Worm (Caenorhabditis elegans) whole organism, midembryonic: ENCODE data around the gene B0244.5.

ENCODE experiments used
- T22C8.4 ChIP-seq: fragments of 200-800 bp; sonication (Bioruptor generic); IDR thresholded peaks from 2 replicates; pipeline ENCODE4 v1.3.6; 2022; ENCODE audit warnings: missing genetic modification characterization, missing compliant biosample characterization
- cog-1 ChIP-seq: sonication (generic microtip); optimal IDR thresholded peaks from 2 replicates; lab custom pipeline; 2016; ENCODE audit warnings: missing genetic modification characterization, missing compliant biosample characterization
- flt-1 ChIP-seq: fragments of 200-800 bp; sonication (Bioruptor generic); IDR thresholded peaks from 2 replicates; pipeline ENCODE4 v1.3.6; 2022; ENCODE audit warnings: missing genetic modification characterization, missing compliant biosample characterization
- klf-2 ChIP-seq: fragments of 200-800 bp; sonication (Bioruptor generic); conservative IDR thresholded peaks from 2 replicates; pipeline ENCODE4 v1.3.6; 2022; ENCODE audit warnings: missing genetic modification reagents, missing genetic modification characterization, missing compliant biosample characterization
- med-1 ChIP-seq: sonication (generic microtip); optimal IDR thresholded peaks from 2 replicates; lab custom pipeline; 2017; ENCODE audit warnings: missing genetic modification characterization, mild to moderate bottlenecking, missing compliant biosample characterization, antibody characterized with exemption, missing genetic modification reagents; ENCODE audit not compliant: insufficient read depth
- ref-1 ChIP-seq: fragments of 200-800 bp; sonication (Bioruptor generic); conservative IDR thresholded peaks from 2 replicates; pipeline ENCODE4 v1.3.6; 2022; ENCODE audit warnings: missing genetic modification reagents, missing genetic modification characterization, missing compliant biosample characterization
- tab-1 ChIP-seq: fragments of 200-800 bp; sonication (Bioruptor generic); IDR thresholded peaks from 2 replicates; pipeline ENCODE4 v1.3.6; 2022; ENCODE audit warnings: missing genetic modification characterization, missing compliant biosample characterization
- ztf-23 ChIP-seq: fragments of 200-800 bp; sonication (Bioruptor generic); IDR thresholded peaks from 2 replicates; pipeline ENCODE4 v1.3.6; 2022; ENCODE audit warnings: missing genetic modification reagents, missing genetic modification characterization, missing compliant biosample characterization
- ztf-29 ChIP-seq: fragments of 200-800 bp; sonication (Bioruptor generic); IDR thresholded peaks from 2 replicates; pipeline ENCODE4 v1.3.6; 2022; ENCODE audit warnings: missing genetic modification reagents, missing genetic modification characterization, missing compliant biosample characterization

The B0244.5 gene

ce11 chrIII:5719105-5719831, 25.4 kb upstream of the B0244.5 start:
- TF ChIP-seq ref-1 = no peak
- no peak for TF ChIP-seq ztf-29 (GFP tag; lab: Robert Waterston, UW)
- TF ChIP-seq cog-1 (tag; lab: Kevin White, UChicago) = no peak
- no peak for TF ChIP-seq ztf-23 (GFP tag; lab: Robert Waterston, UW)
- TF ChIP-seq T22C8.4 (GFP tag; lab: Robert Waterston, UW) = no peak
- TF ChIP-seq med-1 (GFP tag; lab: Kevin White, UChicago) = no peak
- TF ChIP-seq tab-1 (GFP tag; lab: Robert Waterston, UW) = no peak
- no peak for TF ChIP-seq klf-2 (GFP tag; lab: Robert Waterston, UW)
- no peak for TF ChIP-seq flt-1 (GFP tag; lab: Robert Waterston, UW)

DNA sequence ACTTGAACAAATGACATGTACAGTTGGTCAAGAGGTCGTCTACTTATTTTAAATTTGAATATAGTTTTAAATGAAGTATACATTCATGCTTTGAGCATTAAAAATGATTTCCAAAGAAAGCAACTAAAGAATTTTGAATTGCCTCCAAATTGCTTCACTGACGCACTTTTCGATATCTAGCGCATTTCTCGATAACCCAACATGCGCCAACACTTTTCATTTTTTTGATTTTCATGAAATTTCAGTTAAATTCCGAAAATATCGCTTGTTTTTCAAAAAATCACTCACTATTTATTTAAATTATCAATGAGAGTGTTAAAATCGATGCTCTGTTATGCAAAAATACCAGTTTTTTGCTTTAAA, 24.9 kb upstream of the B0244.5 start:
- TF ChIP-seq ref-1 = no peak
- TF ChIP-seq med-1 (GFP tag; lab: Kevin White, UChicago) = no peak
- no peak for TF ChIP-seq ztf-29 (GFP tag; lab: Robert Waterston, UW)
- no peak for TF ChIP-seq klf-2 (GFP tag; lab: Robert Waterston, UW)
- no peak for TF ChIP-seq ztf-23 (GFP tag; lab: Robert Waterston, UW)
- no peak for TF ChIP-seq cog-1 (tag; lab: Kevin White, UChicago)
- TF ChIP-seq T22C8.4 (GFP tag; lab: Robert Waterston, UW) = no peak
- TF ChIP-seq flt-1 (GFP tag; lab: Robert Waterston, UW) = no peak
- TF ChIP-seq tab-1 (GFP tag; lab: Robert Waterston, UW) = no peak

DNA sequence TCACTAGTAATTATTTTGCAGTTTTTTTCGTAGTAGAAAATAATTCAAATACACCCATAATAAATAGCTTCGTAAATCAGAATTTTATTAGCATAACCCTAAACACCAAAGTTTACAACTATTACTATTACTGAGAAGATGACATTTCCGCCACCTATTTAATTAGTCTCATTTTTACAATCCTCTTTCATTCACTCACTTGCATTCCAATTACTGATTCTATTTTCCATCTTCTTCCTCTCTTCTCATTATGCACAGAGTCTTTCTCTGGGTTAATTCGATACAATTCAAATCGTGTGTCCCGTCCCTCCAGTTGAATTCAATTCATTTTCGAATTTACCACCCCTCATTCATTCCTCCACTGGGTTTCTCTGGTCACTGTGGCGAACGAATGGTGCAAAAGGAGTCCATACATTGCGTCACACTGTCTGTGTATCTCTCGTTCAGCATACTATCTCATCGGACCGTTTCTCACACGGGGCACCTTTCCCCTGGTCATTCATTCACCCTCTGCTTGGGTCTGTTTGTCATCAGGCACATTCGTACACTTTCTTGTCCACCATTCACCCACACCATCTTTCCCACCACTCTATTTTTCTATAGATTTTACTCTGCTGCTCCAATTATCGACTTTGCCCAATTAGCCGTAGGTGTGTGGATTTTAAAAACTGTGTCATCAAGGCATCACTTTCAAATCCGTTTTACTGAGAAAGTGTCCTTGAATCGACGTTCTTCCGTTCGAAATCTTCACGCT, 24.2 kb upstream of the B0244.5 start:
- TF ChIP-seq ref-1 (no peak), ztf-23 (GFP tag; lab: Robert Waterston, UW) (no peak), T22C8.4 (GFP tag; lab: Robert Waterston, UW) (no peak), ztf-29 (GFP tag; lab: Robert Waterston, UW) (no peak), flt-1 (GFP tag; lab: Robert Waterston, UW) (peak; percentile 22; the same call in 1 of the 2 replicates), klf-2 (GFP tag; lab: Robert Waterston, UW) (no peak)

- no peak for TF ChIP-seq med-1 (GFP tag; lab: Kevin White, UChicago)
- TF ChIP-seq ztf-23 (GFP tag; lab: Robert Waterston, UW) = no peak
- no peak for TF ChIP-seq ref-1
- no peak for TF ChIP-seq flt-1 (GFP tag; lab: Robert Waterston, UW)
- no peak for TF ChIP-seq tab-1 (GFP tag; lab: Robert Waterston, UW)
- TF ChIP-seq klf-2 (GFP tag; lab: Robert Waterston, UW) = no peak
- no peak for TF ChIP-seq T22C8.4 (GFP tag; lab: Robert Waterston, UW)
- no peak for TF ChIP-seq cog-1 (tag; lab: Kevin White, UChicago)
- no peak for TF ChIP-seq ztf-29 (GFP tag; lab: Robert Waterston, UW)
These were observed 23.2 kb upstream of the B0244.5 start for ce11 chrIII:5721488-5721887.

- TF ChIP-seq flt-1 (GFP tag; lab: Robert Waterston, UW) = peak; percentile 49; the same call in 1 of the 2 replicates
- TF ChIP-seq T22C8.4 (GFP tag; lab: Robert Waterston, UW) = peak; percentile 18; the same call in 1 of the 2 replicates
- TF ChIP-seq ref-1 = no peak
These were observed 22.8 kb upstream of the B0244.5 start for ce11 chrIII:5721888-5722287.

- no peak for TF ChIP-seq med-1 (GFP tag; lab: Kevin White, UChicago)
- no peak for TF ChIP-seq tab-1 (GFP tag; lab: Robert Waterston, UW)
These were observed 22.1 kb upstream of the B0244.5 start, which contains the start of gene wrm-1 for ce11 chrIII:5722550-5722949. wrm-1 (plus strand) TSS chrIII:5722850.

- TF ChIP-seq klf-2 (GFP tag; lab: Robert Waterston, UW) (no peak), ref-1 (no peak), ztf-23 (GFP tag; lab: Robert Waterston, UW) (no peak), med-1 (GFP tag; lab: Kevin White, UChicago) (no peak), flt-1 (GFP tag; lab: Robert Waterston, UW) (no peak), T22C8.4 (GFP tag; lab: Robert Waterston, UW) (no peak), cog-1 (tag; lab: Kevin White, UChicago) (no peak), tab-1 (GFP tag; lab: Robert Waterston, UW) (no peak), ztf-29 (GFP tag; lab: Robert Waterston, UW) (no peak)
These were observed 16.9 kb upstream of the B0244.5 start, which contains the start of gene egg-1 for ce11 chrIII:5727827-5728226. egg-1 (plus strand) TSS chrIII:5728180.

ce11 chrIII:5729367-5729766, 15.3 kb upstream of the B0244.5 start:
- TF ChIP-seq ztf-23 (GFP tag; lab: Robert Waterston, UW) (no peak), tab-1 (GFP tag; lab: Robert Waterston, UW) (no peak)

DNA sequence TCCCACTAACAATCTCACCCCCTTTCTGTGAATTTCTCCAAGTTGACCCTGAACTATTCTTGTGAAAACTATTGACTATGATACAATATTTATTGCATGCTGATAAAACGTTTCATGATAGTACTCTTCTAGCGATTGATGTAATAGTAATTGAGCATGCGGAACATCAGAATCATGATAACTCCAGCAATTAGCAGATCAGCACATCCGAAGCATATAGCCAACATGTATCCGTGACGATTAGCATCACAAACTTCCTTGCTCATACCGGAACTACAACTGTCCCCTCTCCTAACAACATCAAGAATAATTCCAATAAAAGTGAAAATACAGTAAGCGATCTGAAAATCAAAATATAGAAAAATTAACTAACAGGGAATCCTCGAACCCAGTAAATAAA, 14.6 kb upstream of the B0244.5 start:
- TF ChIP-seq ztf-29 (GFP tag; lab: Robert Waterston, UW) (no peak), T22C8.4 (GFP tag; lab: Robert Waterston, UW) (no peak), klf-2 (GFP tag; lab: Robert Waterston, UW) (no peak), med-1 (GFP tag; lab: Kevin White, UChicago) (no peak), cog-1 (tag; lab: Kevin White, UChicago) (no peak), tab-1 (GFP tag; lab: Robert Waterston, UW) (no peak), ztf-23 (GFP tag; lab: Robert Waterston, UW) (no peak), ref-1 (no peak), flt-1 (GFP tag; lab: Robert Waterston, UW) (no peak)
